Worm (Caenorhabditis elegans): Measurements from ENCODE around the gene epg-7.

ce11 chrX:7318639-7319038 lies 15.9 kb upstream of the epg-7 start, which contains the start of gene spp-4:
- no peak for TF ChIP-seq him-1 (tag; optimal IDR thresholded peaks at IDR 0.05)
- TF ChIP-seq W03F9.2 (tag; optimal IDR thresholded peaks at IDR 0.05), result no peak

Measured in whole organism, L4/young adult.